Fruit fly (Drosophila melanogaster) whole organism, wandering third instar larva: ENCODE data around the gene CG12947.

Experiments used
- CG32264 ChIP-seq: fragments of 200-800 bp; sonication (Bioruptor generic); optimal IDR thresholded peaks from 2 replicates; lab custom pipeline; 2016; ENCODE audit warnings: missing biosample characterization, missing genetic modification characterization
- Hnf4 ChIP-seq: fragments of 200-800 bp; sonication (Bioruptor generic); optimal IDR thresholded peaks from 2 replicates; lab custom pipeline; 2016; ENCODE audit warnings: missing biosample characterization, mild to moderate bottlenecking, missing genetic modification characterization
- OdsH ChIP-seq: fragments of 200-800 bp; sonication (Bioruptor generic); optimal IDR thresholded peaks from 2 replicates; lab custom pipeline; 2016; ENCODE audit warnings: missing biosample characterization, mild to moderate bottlenecking, missing genetic modification characterization
- h ChIP-seq: fragments of 200-800 bp; sonication (Bioruptor generic); optimal IDR thresholded peaks from 3 replicates; lab custom pipeline; 2016; ENCODE audit warnings: missing biosample characterization, mild to moderate bottlenecking, missing genetic modification characterization
- psq ChIP-seq: fragments of 200-800 bp; sonication (Bioruptor generic); optimal IDR thresholded peaks from 3 replicates; lab custom pipeline; 2017; ENCODE audit warnings: missing biosample characterization, mild to moderate bottlenecking, missing genetic modification characterization, moderate library complexity
- sage ChIP-seq: fragments of 200-800 bp; sonication (Bioruptor generic); optimal IDR thresholded peaks from 2 replicates; lab custom pipeline; 2016; ENCODE audit warnings: missing biosample characterization, mild to moderate bottlenecking, missing genetic modification characterization
- woc ChIP-seq: sonication (Bioruptor generic); optimal IDR thresholded peaks from 2 replicates; lab custom pipeline; 2016; ENCODE audit warnings: missing biosample characterization, mild to moderate bottlenecking, missing genetic modification characterization

dm6 chr3R:9756187-9756586 lies 23.7 kb upstream of the CG12947 start, which contains the start of the genes Alg12 and Rpt3R:
- no peak for TF ChIP-seq psq (GFP tag; lab: Kevin White, UChicago)
- no peak for TF ChIP-seq OdsH (GFP tag; lab: Kevin White, UChicago)
- TF ChIP-seq h (GFP tag; lab: Kevin White, UChicago) = no peak
- no peak for TF ChIP-seq sage
- TF ChIP-seq Hnf4 (GFP tag; lab: Kevin White, UChicago) = no peak
- no peak for TF ChIP-seq woc (GFP tag; lab: Kevin White, UChicago)
- TF ChIP-seq CG32264 = no peak
